Worm (Caenorhabditis elegans) whole organism, late embryonic: ENCODE measurements around the gene tpra-1.

Source experiments
- C38D4.7 ChIP-seq: fragments of 200-800 bp; sonication (Bioruptor generic); optimal IDR thresholded peaks from 2 replicates; lab custom pipeline; 2018; ENCODE audit warnings: mild to moderate bottlenecking, missing genetic modification characterization, moderate library complexity, missing compliant biosample characterization
- F13H6.1 ChIP-seq: sonication (generic microtip); optimal IDR thresholded peaks from 2 replicates; lab custom pipeline; 2016; ENCODE audit warnings: missing genetic modification characterization, missing compliant biosample characterization
- ama-1 ChIP-seq: fragments of 150-350 bp; optimal IDR thresholded peaks from 2 replicates; lab custom pipeline; 2014
- ceh-9 ChIP-seq: sonication (generic microtip); optimal IDR thresholded peaks from 2 replicates; lab custom pipeline; 2016; ENCODE audit warnings: mild to moderate bottlenecking, missing genetic modification characterization, inconsistent platforms, missing compliant biosample characterization
- elt-2 ChIP-seq: sonication (generic microtip); optimal IDR thresholded peaks from 2 replicates; lab custom pipeline; 2016; ENCODE audit warnings: missing genetic modification reagents, missing genetic modification characterization, missing compliant biosample characterization
- ets-4 ChIP-seq: sonication (generic microtip); optimal IDR thresholded peaks from 2 replicates; lab custom pipeline; 2016; ENCODE audit warnings: missing genetic modification characterization, missing compliant biosample characterization
- eyg-1 ChIP-seq: sonication (generic microtip); optimal IDR thresholded peaks from 2 replicates; lab custom pipeline; 2016; ENCODE audit warnings: missing genotype, missing genetic modification characterization, missing compliant biosample characterization
- hlh-15 ChIP-seq: sonication (generic microtip); optimal IDR thresholded peaks from 2 replicates; lab custom pipeline; 2016; ENCODE audit warnings: missing genetic modification characterization, missing compliant biosample characterization
- hlh-6 ChIP-seq: sonication (generic microtip); optimal IDR thresholded peaks from 2 replicates; lab custom pipeline; 2016; ENCODE audit warnings: missing genotype, missing genetic modification characterization, missing compliant biosample characterization
- nhr-232 ChIP-seq: sonication (generic microtip); optimal IDR thresholded peaks from 2 replicates; lab custom pipeline; 2016; ENCODE audit warnings: missing genetic modification characterization, missing compliant biosample characterization
- pag-3 ChIP-seq: sonication (generic microtip); optimal IDR thresholded peaks from 2 replicates; lab custom pipeline; 2016; ENCODE audit warnings: missing compliant biosample characterization, missing genetic modification characterization, borderline replicate concordance
- pha-4 ChIP-seq: fragments of 150-350 bp; optimal IDR thresholded peaks from 2 replicates; lab custom pipeline; 2018; ENCODE audit warnings: missing biosample characterization, missing genetic modification reagents, missing genetic modification characterization
- pqm-1 ChIP-seq: sonication (generic microtip); optimal IDR thresholded peaks from 2 replicates; lab custom pipeline; 2016; ENCODE audit warnings: missing genetic modification characterization, missing compliant biosample characterization
- tbx-2 ChIP-seq: sonication (generic microtip); optimal IDR thresholded peaks from 2 replicates; lab custom pipeline; 2016; ENCODE audit warnings: missing genetic modification characterization, missing compliant biosample characterization

DNA sequence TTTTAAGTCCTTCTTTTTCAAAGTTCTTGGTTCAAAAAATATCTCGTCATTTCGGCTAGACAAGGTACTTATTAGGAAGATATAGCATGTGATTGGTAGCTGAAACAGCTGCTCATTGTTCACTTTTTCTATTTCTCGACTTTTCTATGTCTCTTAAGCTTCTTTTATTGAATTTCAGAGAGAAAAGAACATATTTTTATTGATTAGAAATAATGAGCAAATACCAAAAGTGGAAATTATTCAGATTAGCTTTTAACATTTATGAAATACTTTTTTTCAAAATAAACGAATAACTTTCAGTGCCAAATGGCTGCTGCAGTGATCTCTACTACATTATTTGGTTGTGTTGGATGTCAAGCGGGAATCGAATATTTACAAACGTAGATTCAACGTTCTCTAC lies 28.3 kb downstream of the tpra-1 start, which contains the start of gene nstp-1:
- TF ChIP-seq elt-2 (tag; lab: Kevin White, UChicago): no peak
- TF ChIP-seq tbx-2 (tag; lab: Kevin White, UChicago): no peak
- TF ChIP-seq C38D4.7 (GFP tag; lab: Kevin White, UChicago): no peak
- TF ChIP-seq ets-4 (tag; lab: Kevin White, UChicago): no peak
- no peak for TF ChIP-seq ama-1 (lab: Kevin White, UChicago)
- no peak for TF ChIP-seq hlh-6 (tag; lab: Kevin White, UChicago)
- no peak for TF ChIP-seq pha-4 (tag; lab: Kevin White, UChicago)
- TF ChIP-seq F13H6.1 (tag; lab: Kevin White, UChicago): no peak
- TF ChIP-seq nhr-232 (tag; lab: Kevin White, UChicago): no peak
- TF ChIP-seq ceh-9 (tag; lab: Kevin White, UChicago): no peak
- TF ChIP-seq hlh-15: no peak
- TF ChIP-seq pag-3 (tag; lab: Kevin White, UChicago): no peak
- TF ChIP-seq pqm-1: no peak
- TF ChIP-seq eyg-1 (tag; lab: Kevin White, UChicago): no peak
